Worm (Caenorhabditis elegans) whole organism, young adult: ENCODE data around the gene cyp-13A11.

ENCODE experiments used
- B0336.3 ChIP-seq: fragments of 200-800 bp; sonication (Bioruptor generic); IDR thresholded peaks from 2 replicates; pipeline ENCODE4 v1.3.6; 2022; ENCODE audit warnings: missing genetic modification characterization, missing compliant biosample characterization
- C06A6.2 ChIP-seq: fragments of 200-800 bp; sonication (Bioruptor generic); conservative IDR thresholded peaks from 2 replicates; pipeline ENCODE4 v1.3.6; 2022; ENCODE audit warnings: missing genetic modification characterization, missing compliant biosample characterization
- F57A8.1 ChIP-seq: fragments of 200-800 bp; sonication (Bioruptor generic); optimal IDR thresholded peaks from 2 replicates; lab custom pipeline; 2018; ENCODE audit warnings: mild to moderate bottlenecking, missing genetic modification characterization, moderate library complexity, missing compliant biosample characterization
- K11D2.4 ChIP-seq: fragments of 200-800 bp; sonication (Bioruptor generic); IDR thresholded peaks from 2 replicates; pipeline ENCODE4 v1.3.6; 2022; ENCODE audit warnings: missing genetic modification reagents, missing genetic modification characterization, missing compliant biosample characterization
- K12H6.12 ChIP-seq: fragments of 200-800 bp; sonication (Bioruptor generic); optimal IDR thresholded peaks from 2 replicates; lab custom pipeline; 2018; ENCODE audit warnings: mild to moderate bottlenecking, missing genetic modification characterization, missing compliant biosample characterization
- Y53F4B.3 ChIP-seq: fragments of 200-800 bp; sonication (Bioruptor generic); IDR thresholded peaks from 2 replicates; pipeline ENCODE4 v1.3.6; 2022; ENCODE audit warnings: missing genetic modification reagents, missing genetic modification characterization, missing compliant biosample characterization
- Y56A3A.18 ChIP-seq: fragments of 200-800 bp; sonication (Bioruptor generic); IDR thresholded peaks from 2 replicates; pipeline ENCODE4 v1.3.6; 2022; ENCODE audit warnings: missing genetic modification reagents, missing genetic modification characterization, missing compliant biosample characterization
- Y95B8A.8 ChIP-seq: fragments of 200-800 bp; sonication (Bioruptor generic); IDR thresholded peaks from 2 replicates; pipeline ENCODE4 v1.3.6; 2022; ENCODE audit warnings: missing genetic modification reagents, missing genetic modification characterization, missing compliant biosample characterization
- ZK185.1 ChIP-seq: sonication (generic microtip); optimal IDR thresholded peaks from 2 replicates; lab custom pipeline; 2016; ENCODE audit warnings: mild to moderate bottlenecking, missing genetic modification characterization, missing compliant biosample characterization; ENCODE audit not compliant: poor library complexity, severe bottlenecking
- ceh-40 ChIP-seq: fragments of 200-800 bp; sonication (Bioruptor generic); IDR thresholded peaks from 2 replicates; pipeline ENCODE4 v1.3.6; 2022; ENCODE audit warnings: missing genetic modification characterization, missing compliant biosample characterization
- ceh-58 ChIP-seq: fragments of 200-800 bp; sonication (Bioruptor generic); IDR thresholded peaks from 2 replicates; pipeline ENCODE4 v1.3.6; 2022; ENCODE audit warnings: missing genetic modification characterization, missing compliant biosample characterization
- ceh-79 ChIP-seq: sonication (generic microtip); optimal IDR thresholded peaks from 2 replicates; lab custom pipeline; 2017; ENCODE audit warnings: mild to moderate bottlenecking, missing genetic modification characterization, missing compliant biosample characterization
- die-1 ChIP-seq: sonication (generic microtip); optimal IDR thresholded peaks from 2 replicates; lab custom pipeline; 2016; ENCODE audit warnings: missing genotype, mild to moderate bottlenecking, missing genetic modification characterization, missing compliant biosample characterization
- egl-18 ChIP-seq: fragments of 200-800 bp; sonication (Bioruptor generic); IDR thresholded peaks from 2 replicates; pipeline ENCODE4 v1.3.6; 2022; ENCODE audit warnings: missing genetic modification reagents, missing genetic modification characterization, missing compliant biosample characterization
- fkh-3 ChIP-seq: sonication (generic microtip); optimal IDR thresholded peaks from 2 replicates; lab custom pipeline; 2016; ENCODE audit warnings: mild to moderate bottlenecking, missing genetic modification characterization, missing compliant biosample characterization
- hlh-12 ChIP-seq: sonication (generic microtip); optimal IDR thresholded peaks from 2 replicates; lab custom pipeline; 2016; ENCODE audit warnings: missing genetic modification characterization, missing compliant biosample characterization
- hlh-26 ChIP-seq: fragments of 200-800 bp; sonication (Bioruptor generic); conservative IDR thresholded peaks from 2 replicates; pipeline ENCODE4 v1.3.6; 2022; ENCODE audit warnings: missing genetic modification reagents, missing genetic modification characterization, missing compliant biosample characterization
- hmg-1.2 ChIP-seq: fragments of 200-800 bp; sonication (Bioruptor generic); IDR thresholded peaks from 2 replicates; pipeline ENCODE4 v1.3.6; 2022; ENCODE audit warnings: missing genetic modification reagents, missing genetic modification characterization, missing compliant biosample characterization
- let-526 ChIP-seq: fragments of 200-800 bp; sonication (Bioruptor generic); IDR thresholded peaks from 2 replicates; pipeline ENCODE4 v1.3.6; 2022; ENCODE audit warnings: missing genetic modification reagents, missing genetic modification characterization, missing compliant biosample characterization
- let-607 ChIP-seq, 2 experiments: fragments of 200-800 bp in 1 of 2; sonication (Bioruptor generic) in 1 of 2; sonication (generic microtip) in 1 of 2; optimal IDR thresholded peaks; 2 replicates each; lab custom pipeline; 2016 to 2018; ENCODE audit warnings: mild to moderate bottlenecking in 2 of 2, missing compliant biosample characterization in 2 of 2, missing genetic modification characterization in 2 of 2, moderate library complexity in 2 of 2, missing genotype in 1 of 2
- lin-26 ChIP-seq: fragments of 200-800 bp; sonication (Bioruptor generic); IDR thresholded peaks from 2 replicates; pipeline ENCODE4 v1.3.6; 2022; ENCODE audit warnings: missing genetic modification reagents, missing genetic modification characterization, missing compliant biosample characterization
- lin-35 ChIP-seq, 3 experiments: fragments of 150-350 bp in 2 of 3; sonication (generic microtip) in 1 of 3; optimal IDR thresholded peaks; 2 replicates each; lab custom pipeline; 2014 to 2018; ENCODE audit warnings: missing biosample characterization in 3 of 3, missing genetic modification characterization in 3 of 3, missing genetic modification reagents in 3 of 3
- lsl-1 ChIP-seq: fragments of 200-800 bp; sonication (Bioruptor generic); optimal IDR thresholded peaks from 2 replicates; lab custom pipeline; 2018; ENCODE audit warnings: mild to moderate bottlenecking, missing genetic modification characterization, moderate library complexity, missing compliant biosample characterization
- madf-10 ChIP-seq: sonication (generic microtip); optimal IDR thresholded peaks from 2 replicates; lab custom pipeline; 2016; ENCODE audit warnings: mild to moderate bottlenecking, missing genetic modification characterization, missing compliant biosample characterization
- madf-6 ChIP-seq: fragments of 200-800 bp; sonication (Bioruptor generic); IDR thresholded peaks from 2 replicates; pipeline ENCODE4 v1.3.6; 2022; ENCODE audit warnings: missing genetic modification reagents, missing genetic modification characterization, missing compliant biosample characterization
- madf-8 ChIP-seq: fragments of 200-800 bp; sonication (Bioruptor generic); conservative IDR thresholded peaks from 2 replicates; pipeline ENCODE4 v1.3.6; 2022; ENCODE audit warnings: missing genetic modification reagents, missing genetic modification characterization, missing compliant biosample characterization
- nhr-120 ChIP-seq: fragments of 200-800 bp; sonication (Bioruptor generic); IDR thresholded peaks from 2 replicates; pipeline ENCODE4 v1.3.6; 2022; ENCODE audit warnings: missing genetic modification characterization, missing compliant biosample characterization
- nhr-179 ChIP-seq: sonication (generic microtip); optimal IDR thresholded peaks from 2 replicates; lab custom pipeline; 2016; ENCODE audit warnings: mild to moderate bottlenecking, missing genetic modification characterization, missing compliant biosample characterization
- nhr-27 ChIP-seq: fragments of 200-800 bp; sonication (Bioruptor generic); optimal IDR thresholded peaks from 2 replicates; lab custom pipeline; 2018; ENCODE audit warnings: mild to moderate bottlenecking, missing genetic modification characterization, moderate library complexity, missing compliant biosample characterization
- nhr-90 ChIP-seq: sonication (generic microtip); optimal IDR thresholded peaks from 2 replicates; lab custom pipeline; 2016; ENCODE audit warnings: missing genotype, mild to moderate bottlenecking, missing genetic modification characterization, missing compliant biosample characterization
- pbrm-1 ChIP-seq: fragments of 200-800 bp; sonication (Bioruptor generic); IDR thresholded peaks from 2 replicates; pipeline ENCODE4 v1.3.6; 2022; ENCODE audit warnings: missing genetic modification reagents, missing genetic modification characterization, missing compliant biosample characterization
- rcor-1 ChIP-seq: fragments of 200-800 bp; sonication (Bioruptor generic); IDR thresholded peaks from 2 replicates; pipeline ENCODE4 v1.3.6; 2022; ENCODE audit warnings: missing genetic modification reagents, missing genetic modification characterization, missing compliant biosample characterization
- rec-8 ChIP-seq, 2 experiments: sonication (generic microtip); optimal IDR thresholded peaks; 2 replicates each; lab custom pipeline; 2016; ENCODE audit warnings: mild to moderate bottlenecking in 2 of 2, missing genetic modification characterization in 2 of 2, missing genetic modification reagents in 2 of 2, missing genotype in 2 of 2, missing biosample characterization in 1 of 2, missing compliant biosample characterization in 1 of 2, moderate library complexity in 1 of 2
- snpc-1.1 ChIP-seq: sonication (generic microtip); optimal IDR thresholded peaks from 2 replicates; lab custom pipeline; 2017; ENCODE audit warnings: missing genetic modification characterization, mild to moderate bottlenecking, missing compliant biosample characterization, antibody characterized with exemption, moderate library complexity, missing genotype, missing genetic modification reagents; ENCODE audit not compliant: insufficient read depth
- snpc-1.3 ChIP-seq: sonication (generic microtip); optimal IDR thresholded peaks from 2 replicates; lab custom pipeline; 2017; ENCODE audit warnings: missing genetic modification characterization, mild to moderate bottlenecking, missing compliant biosample characterization, antibody characterized with exemption, moderate library complexity, missing genotype, missing genetic modification reagents; ENCODE audit not compliant: insufficient read depth
- snpc-3.4 ChIP-seq: sonication (generic microtip); optimal IDR thresholded peaks from 2 replicates; lab custom pipeline; 2017; ENCODE audit warnings: missing genetic modification characterization, mild to moderate bottlenecking, missing compliant biosample characterization, antibody characterized with exemption, moderate library complexity, missing genotype, missing genetic modification reagents
- snpc-4 ChIP-seq, 5 experiments: fragments of 150-350 bp in 1 of 5; sonication (generic microtip) in 4 of 5; optimal IDR thresholded peaks; 2 replicates each; lab custom pipeline; 2014 to 2018; ENCODE audit warnings: missing genetic modification characterization in 5 of 5, missing biosample characterization in 3 of 5, antibody characterized with exemption in 2 of 5, mild to moderate bottlenecking in 2 of 5, missing compliant biosample characterization in 2 of 5, missing genotype in 2 of 5, moderate library complexity in 2 of 5, missing genetic modification reagents in 1 of 5
- somi-1 ChIP-seq: fragments of 200-800 bp; sonication (Bioruptor generic); optimal IDR thresholded peaks from 2 replicates; lab custom pipeline; 2018; ENCODE audit warnings: mild to moderate bottlenecking, missing genetic modification characterization, missing compliant biosample characterization
- unc-130 ChIP-seq: sonication (generic microtip); optimal IDR thresholded peaks from 2 replicates; lab custom pipeline; 2016; ENCODE audit warnings: missing genetic modification reagents, missing genetic modification characterization, missing compliant biosample characterization
- xnd-1 ChIP-seq: sonication (generic microtip); optimal IDR thresholded peaks from 2 replicates; lab custom pipeline; 2016; ENCODE audit warnings: missing genotype, missing genetic modification reagents, missing genetic modification characterization, missing compliant biosample characterization
- ztf-18 ChIP-seq: sonication (generic microtip); optimal IDR thresholded peaks from 2 replicates; lab custom pipeline; 2016; ENCODE audit warnings: missing genotype, mild to moderate bottlenecking, missing genetic modification characterization, missing compliant biosample characterization
- ztf-3 ChIP-seq: fragments of 200-800 bp; sonication (Bioruptor generic); optimal IDR thresholded peaks from 2 replicates; lab custom pipeline; 2018; ENCODE audit warnings: mild to moderate bottlenecking, missing genetic modification characterization, missing compliant biosample characterization

The cyp-13A11 gene

ce11 chrIII:13020741-13021140 is at the start of gene cyp-13A11:
TSS of gene cyp-13A11 (plus strand) at chrIII:13021006.
- no peak for TF ChIP-seq let-526 (GFP tag; lab: Robert Waterston, UW)
- no peak for TF ChIP-seq lsl-1 (GFP tag; lab: Kevin White, UChicago)
- no peak for TF ChIP-seq snpc-1.3
- TF ChIP-seq fkh-3, result no peak
- TF ChIP-seq ztf-18 (tag; lab: Kevin White, UChicago), result no peak
- TF ChIP-seq K12H6.12, result no peak
- no peak for TF ChIP-seq hmg-1.2 (GFP tag; lab: Robert Waterston, UW)
- no peak for TF ChIP-seq egl-18 (GFP tag; lab: Robert Waterston, UW)
- no peak for TF ChIP-seq Y56A3A.18 (GFP tag; lab: Robert Waterston, UW)

DNA sequence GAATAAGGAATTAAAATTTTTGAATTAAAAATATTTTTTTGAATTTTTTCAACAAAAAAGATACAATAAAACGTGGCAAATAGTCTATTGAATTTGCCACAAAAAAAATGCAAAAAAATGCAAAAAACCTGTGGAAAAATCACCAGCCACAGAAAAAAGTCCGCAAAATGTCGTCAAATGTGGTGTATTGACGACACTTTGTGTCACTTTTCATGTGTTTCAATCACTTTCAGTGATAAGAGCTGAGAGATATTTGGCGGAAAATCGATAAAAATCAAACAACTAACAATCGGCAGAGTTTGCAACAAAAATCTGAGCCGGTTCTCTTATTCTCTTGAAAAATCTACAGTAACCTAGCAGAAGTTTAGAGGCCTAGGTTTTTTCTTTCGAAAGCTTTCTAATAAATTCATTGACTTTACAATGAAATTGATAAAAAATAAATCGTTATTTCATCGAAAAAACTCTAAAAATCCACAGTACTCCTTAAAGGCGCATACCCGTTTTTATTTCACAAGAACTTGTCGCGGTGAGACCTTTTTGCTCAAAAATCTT is 48.9 kb upstream of the cyp-13A11 start:
- TF ChIP-seq let-607 (tag; optimal IDR thresholded peaks at IDR 0.05; lab: Kevin White, UChicago) (peak in 1 of 2 experiments; percentile 15), lsl-1 (GFP tag; lab: Kevin White, UChicago) (peak; percentile 66), madf-6 (GFP tag; lab: Robert Waterston, UW) (peak; percentile 47), madf-8 (peak; percentile 44), lin-35 (GFP tag; optimal IDR thresholded peaks at IDR 0.05; lab: Kevin White, UChicago) (no peak), ZK185.1 (tag; lab: Kevin White, UChicago) (no peak), nhr-120 (no peak), snpc-1.1 (tag; lab: Kevin White, UChicago) (no peak), hlh-26 (no peak), F57A8.1 (GFP tag; lab: Kevin White, UChicago) (no peak), xnd-1 (tag; lab: Kevin White, UChicago) (no peak)

DNA sequence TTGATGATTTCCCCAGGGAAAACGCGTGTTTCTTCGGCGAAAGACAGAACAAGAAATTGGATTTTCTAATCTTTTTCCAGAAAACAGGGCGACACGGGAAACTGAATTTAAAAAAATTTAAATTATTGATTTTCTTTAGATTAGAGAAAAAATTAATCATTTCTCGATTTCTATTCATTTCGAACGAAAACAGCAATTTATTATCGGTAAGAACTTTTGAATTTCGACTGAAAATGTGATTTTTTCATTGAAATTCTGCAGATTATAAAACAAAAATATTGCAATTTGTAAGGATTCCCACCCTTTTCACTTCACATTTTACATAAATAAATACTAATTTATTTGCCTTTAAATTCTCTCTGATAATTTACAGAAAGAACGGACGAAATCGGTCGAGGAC is 48.4 kb upstream of the cyp-13A11 start, which contains the start of gene bckd-1A:
Gene bckd-1A, minus strand, starts transcription at position 101 of the 400 bp plus-strand sequence.
- no peak for TF ChIP-seq K11D2.4 (GFP tag; lab: Robert Waterston, UW)
- no peak for TF ChIP-seq ceh-40 (GFP tag; lab: Robert Waterston, UW)
- no peak for TF ChIP-seq B0336.3 (GFP tag; lab: Robert Waterston, UW)
- no peak for TF ChIP-seq C06A6.2
- TF ChIP-seq ceh-79 (tag; lab: Kevin White, UChicago), result no peak

- TF ChIP-seq snpc-4 (GFP tag; optimal IDR thresholded peaks at IDR 0.05; lab: Kevin White, UChicago), result no peak
- TF ChIP-seq snpc-4 (tag; optimal IDR thresholded peaks at IDR 0.05; lab: Kevin White, UChicago), result no peak
- TF ChIP-seq nhr-179 (tag; lab: Kevin White, UChicago), result no peak
- no peak for TF ChIP-seq rec-8 (tag; optimal IDR thresholded peaks at IDR 0.05; lab: Kevin White, UChicago)
- no peak for TF ChIP-seq madf-10 (tag; lab: Kevin White, UChicago)
- peak; percentile 33; the same call in 1 of the 2 replicates for TF ChIP-seq pbrm-1 (GFP tag; lab: Robert Waterston, UW)
- TF ChIP-seq hlh-12 (tag; lab: Kevin White, UChicago), result no peak
- 0 out of 2 replicates have a peak, but pooled peaks have one; percentile 25 for TF ChIP-seq ceh-40 (GFP tag; lab: Robert Waterston, UW)
- TF ChIP-seq madf-6 (GFP tag; lab: Robert Waterston, UW), result peak; percentile 70
- TF ChIP-seq ztf-3, result no peak
- no peak for TF ChIP-seq unc-130
- no peak for TF ChIP-seq ceh-58 (GFP tag; lab: Robert Waterston, UW)
- no peak for TF ChIP-seq K11D2.4 (GFP tag; lab: Robert Waterston, UW)
- no peak for TF ChIP-seq Y53F4B.3 (GFP tag; lab: Robert Waterston, UW)
- TF ChIP-seq snpc-3.4 (tag; lab: Kevin White, UChicago), result no peak
- peak; percentile 45; the same call in 1 of the 2 replicates for TF ChIP-seq Y95B8A.8
- no peak for TF ChIP-seq nhr-90
- no peak for TF ChIP-seq nhr-27 (tag; lab: Kevin White, UChicago)
- no peak for TF ChIP-seq somi-1 (GFP tag; lab: Kevin White, UChicago)
- no peak for TF ChIP-seq lin-26 (GFP tag; lab: Robert Waterston, UW)
- TF ChIP-seq die-1 (tag; lab: Kevin White, UChicago), result no peak
- TF ChIP-seq rcor-1 (GFP tag; lab: Robert Waterston, UW), result no peak; the same call in 1 of the 2 replicates
Observed at ce11 chrIII:12977559-12977958, 43.2 kb upstream of the cyp-13A11 start, which contains the start of gene ZK1010.2. TSS of gene ZK1010.2 (minus strand) at chrIII:12977862.
